Fruit fly (Drosophila melanogaster) whole organism, embryonic: ENCODE measurements around the gene CG7985.

Source experiments
- Adf1 ChIP-seq: fragments of 200-800 bp; sonication (Bioruptor generic); IDR thresholded peaks from 2 replicates; pipeline ENCODE4 v1.3.6; 2022; ENCODE audit warnings: missing biosample characterization, missing genetic modification characterization
- Awh ChIP-seq: fragments of 200-800 bp; sonication (Bioruptor generic); IDR thresholded peaks from 2 replicates; pipeline ENCODE4, ENCODE4 v1.3.6; 2022; ENCODE audit warnings: missing biosample characterization, missing genetic modification characterization
- Blimp-1 ChIP-seq: fragments of 200-800 bp; sonication (Bioruptor generic); optimal IDR thresholded peaks from 3 replicates; lab custom pipeline; 2018; ENCODE audit warnings: missing biosample characterization, missing genetic modification characterization, mild to moderate bottlenecking, moderate library complexity, missing genetic modification reagents
- CG11093 ChIP-seq: fragments of 200-800 bp; sonication (Bioruptor generic); IDR thresholded peaks from 3 replicates; pipeline ENCODE4 v1.3.6; 2022; ENCODE audit warnings: missing biosample characterization, missing genetic modification characterization
- CG12769 ChIP-seq: fragments of 200-800 bp; sonication (Bioruptor generic); optimal IDR thresholded peaks from 2 replicates; lab custom pipeline; 2019; ENCODE audit warnings: missing biosample characterization, mild to moderate bottlenecking, missing genetic modification characterization, moderate library complexity
- CG13894 ChIP-seq: fragments of 200-800 bp; sonication (Bioruptor generic); optimal IDR thresholded peaks from 3 replicates; lab custom pipeline; 2018; ENCODE audit warnings: missing biosample characterization, mild to moderate bottlenecking, missing genetic modification characterization, moderate library complexity
- CG15696 ChIP-seq: fragments of 200-800 bp; sonication (Bioruptor generic); optimal IDR thresholded peaks from 2 replicates; lab custom pipeline; 2019; ENCODE audit warnings: missing biosample characterization, mild to moderate bottlenecking, missing genetic modification characterization, moderate library complexity
- CG18476 ChIP-seq: fragments of 200-800 bp; sonication (Bioruptor generic); optimal IDR thresholded peaks from 2 replicates; lab custom pipeline; 2016; ENCODE audit warnings: missing biosample characterization, mild to moderate bottlenecking, missing genetic modification characterization
- CG33557 ChIP-seq: fragments of 200-800 bp; sonication (Bioruptor generic); optimal IDR thresholded peaks from 2 replicates; lab custom pipeline; 2019; ENCODE audit warnings: missing biosample characterization, mild to moderate bottlenecking, missing genetic modification characterization, moderate library complexity
- CG34224 ChIP-seq: fragments of 200-800 bp; sonication (Bioruptor generic); IDR thresholded peaks from 3 replicates; pipeline ENCODE4 v1.3.6; 2022; ENCODE audit warnings: missing biosample characterization, missing genetic modification characterization; ENCODE audit not compliant: partially characterized antibody
- CG4360 ChIP-seq: fragments of 200-800 bp; sonication (Bioruptor generic); IDR thresholded peaks from 2 replicates; pipeline ENCODE4 v1.3.6; 2022; ENCODE audit warnings: missing biosample characterization, missing genetic modification characterization
- CG5180 ChIP-seq: fragments of 200-800 bp; sonication (Bioruptor generic); optimal IDR thresholded peaks from 3 replicates; lab custom pipeline; 2017; ENCODE audit warnings: missing biosample characterization, missing genetic modification characterization, mild to moderate bottlenecking, moderate library complexity, missing genetic modification reagents
- CG5953 ChIP-seq: fragments of 200-800 bp; sonication (Bioruptor generic); IDR thresholded peaks from 2 replicates; pipeline ENCODE4 v1.3.6; 2022; ENCODE audit warnings: missing biosample characterization, missing genetic modification characterization
- CG6683 ChIP-seq: fragments of 200-800 bp; sonication (Bioruptor generic); optimal IDR thresholded peaks from 2 replicates; lab custom pipeline; 2017; ENCODE audit warnings: missing biosample characterization, mild to moderate bottlenecking, missing genetic modification characterization, missing genetic modification reagents
- CG6765 ChIP-seq: fragments of 200-800 bp; sonication (Bioruptor generic); optimal IDR thresholded peaks from 3 replicates; lab custom pipeline; 2017; ENCODE audit warnings: missing biosample characterization, mild to moderate bottlenecking, missing genetic modification characterization
- CG8290 ChIP-seq, 3 experiments: fragments of 200-800 bp; sonication (Bioruptor generic); optimal IDR thresholded peaks; 2 replicates each; lab custom pipeline; 2016 to 2019; ENCODE audit warnings: missing biosample characterization in 3 of 3, missing genetic modification characterization in 3 of 3, mild to moderate bottlenecking in 2 of 3, moderate library complexity in 1 of 3
- D19A ChIP-seq: fragments of 200-800 bp; optimal IDR thresholded peaks from 3 replicates; lab custom pipeline; 2019; ENCODE audit warnings: missing biosample characterization, mild to moderate bottlenecking, missing genetic modification characterization, moderate library complexity
- Deaf1 ChIP-seq: fragments of 200-800 bp; optimal IDR thresholded peaks from 3 replicates; lab custom pipeline; 2019; ENCODE audit warnings: missing biosample characterization, mild to moderate bottlenecking, missing genetic modification characterization, moderate library complexity
- Dll ChIP-seq: fragments of 200-800 bp; sonication (Bioruptor generic); IDR thresholded peaks from 4 replicates; pipeline ENCODE4 v1.3.6; 2022; ENCODE audit warnings: missing biosample characterization, missing genetic modification characterization; ENCODE audit not compliant: partially characterized antibody
- Dp ChIP-seq: fragments of 200-800 bp; sonication (Bioruptor generic); optimal IDR thresholded peaks from 2 replicates; lab custom pipeline; 2018; ENCODE audit warnings: missing biosample characterization, mild to moderate bottlenecking, missing genetic modification characterization, moderate library complexity
- GATAe ChIP-seq: fragments of 200-800 bp; sonication (Bioruptor generic); conservative IDR thresholded peaks from 2 replicates; pipeline ENCODE4 v1.3.6; 2022; ENCODE audit warnings: missing biosample characterization, missing genetic modification characterization
- Gsc ChIP-seq: fragments of 200-800 bp; sonication (Bioruptor generic); IDR thresholded peaks from 2 replicates; pipeline ENCODE4 v1.3.6; 2022; ENCODE audit warnings: missing biosample characterization, missing genetic modification characterization
- HLHmδ ChIP-seq: fragments of 200-800 bp; sonication (Bioruptor generic); optimal IDR thresholded peaks from 2 replicates; lab custom pipeline; 2018; ENCODE audit warnings: missing biosample characterization, mild to moderate bottlenecking, missing genetic modification characterization, moderate library complexity
- Mrtf ChIP-seq: fragments of 200-800 bp; sonication (Bioruptor generic); IDR thresholded peaks from 3 replicates; pipeline ENCODE4 v1.3.6; 2022; ENCODE audit warnings: missing biosample characterization, missing genetic modification characterization
- Oaz ChIP-seq: fragments of 200-800 bp; sonication (Bioruptor generic); IDR thresholded peaks from 2 replicates; pipeline ENCODE4 v1.3.6; 2022; ENCODE audit warnings: missing biosample characterization, missing genetic modification characterization
- Oli ChIP-seq: fragments of 200-800 bp; sonication (Bioruptor generic); optimal IDR thresholded peaks from 2 replicates; lab custom pipeline; 2018; ENCODE audit warnings: missing biosample characterization, mild to moderate bottlenecking, missing genetic modification characterization, moderate library complexity
- Pdp1 ChIP-seq, 2 experiments: fragments of 200-800 bp; sonication (Bioruptor generic); optimal IDR thresholded peaks; 3 replicates each; lab custom pipeline; 2016; ENCODE audit warnings: missing biosample characterization in 2 of 2, missing genetic modification characterization in 2 of 2, mild to moderate bottlenecking in 1 of 2, moderate library complexity in 1 of 2
- Six4 ChIP-seq: fragments of 200-800 bp; sonication (Bioruptor generic); optimal IDR thresholded peaks from 2 replicates; lab custom pipeline; 2016; ENCODE audit warnings: missing biosample characterization, missing genetic modification characterization
- Sox100B ChIP-seq: fragments of 200-800 bp; sonication (Bioruptor generic); optimal IDR thresholded peaks from 3 replicates; lab custom pipeline; 2018; ENCODE audit warnings: missing biosample characterization, mild to moderate bottlenecking, missing genetic modification characterization
- Ssrp ChIP-seq: fragments of 200-800 bp; sonication (Bioruptor generic); optimal IDR thresholded peaks from 2 replicates; lab custom pipeline; 2018; ENCODE audit warnings: missing biosample characterization, mild to moderate bottlenecking, missing genetic modification characterization, moderate library complexity
- br ChIP-seq: fragments of >200 bp; optimal IDR thresholded peaks from 2 replicates; lab custom pipeline; 2017
- chn ChIP-seq: fragments of 200-800 bp; sonication (Bioruptor generic); optimal IDR thresholded peaks from 2 replicates; lab custom pipeline; 2016; ENCODE audit warnings: missing biosample characterization, missing genetic modification characterization
- dysf ChIP-seq: fragments of 200-800 bp; sonication (Bioruptor generic); IDR thresholded peaks from 3 replicates; pipeline ENCODE4 v1.3.6; 2022; ENCODE audit warnings: missing biosample characterization, missing genetic modification characterization
- gcm2 ChIP-seq: fragments of 200-800 bp; sonication (Bioruptor generic); optimal IDR thresholded peaks from 2 replicates; lab custom pipeline; 2016; ENCODE audit warnings: missing biosample characterization, missing genetic modification characterization
- gfzf ChIP-seq: fragments of 200-800 bp; sonication (Bioruptor generic); optimal IDR thresholded peaks from 2 replicates; lab custom pipeline; 2016; ENCODE audit warnings: missing biosample characterization, mild to moderate bottlenecking, missing genetic modification characterization, moderate library complexity
- grau ChIP-seq: fragments of 200-800 bp; optimal IDR thresholded peaks from 3 replicates; lab custom pipeline; 2019; ENCODE audit warnings: missing biosample characterization, mild to moderate bottlenecking, missing genetic modification characterization, moderate library complexity
- lmd ChIP-seq: fragments of 200-800 bp; sonication (Bioruptor generic); IDR thresholded peaks from 2 replicates; pipeline ENCODE4 v1.3.6; 2022; ENCODE audit warnings: missing biosample characterization, missing genetic modification characterization
- lola ChIP-seq, 3 experiments: fragments of >200 bp in 2 of 3; fragments of 200-800 bp in 1 of 3; sonication (Bioruptor generic) in 1 of 3; optimal IDR thresholded peaks; 2 replicates each; lab custom pipeline; 2017 to 2019; ENCODE audit warnings: missing biosample characterization in 3 of 3, missing genetic modification characterization in 3 of 3, mild to moderate bottlenecking in 1 of 3, moderate library complexity in 1 of 3
- mld ChIP-seq: fragments of 200-800 bp; sonication (Bioruptor generic); IDR thresholded peaks from 3 replicates; pipeline ENCODE4 v1.3.6; 2022; ENCODE audit warnings: missing biosample characterization, missing genetic modification characterization; ENCODE audit not compliant: partially characterized antibody
- nau ChIP-seq: fragments of 200-800 bp; sonication (Bioruptor generic); optimal IDR thresholded peaks from 3 replicates; lab custom pipeline; 2017; ENCODE audit warnings: missing biosample characterization, mild to moderate bottlenecking, missing genetic modification characterization, missing genetic modification reagents
- otp ChIP-seq: fragments of 200-800 bp; sonication (Bioruptor generic); IDR thresholded peaks from 3 replicates; pipeline ENCODE4, ENCODE4 v1.3.6; 2022; ENCODE audit warnings: missing biosample characterization, missing genetic modification characterization
- pan ChIP-seq, 4 experiments: fragments of >200 bp in 3 of 4; fragments of 200-800 bp in 1 of 4; sonication (Bioruptor generic) in 1 of 4; optimal IDR thresholded peaks in 3 of 4; IDR thresholded peaks in 1 of 4; 2 replicates each; pipeline versions ENCODE4 v1.3.6 to Lab custom; 2017 to 2022; ENCODE audit warnings: missing biosample characterization in 2 of 4, missing genetic modification characterization in 2 of 4, mixed read lengths in 1 of 4
- salm ChIP-seq: fragments of 200-800 bp; sonication (Bioruptor generic); optimal IDR thresholded peaks from 2 replicates; lab custom pipeline; 2018; ENCODE audit warnings: missing biosample characterization, mild to moderate bottlenecking, missing genetic modification characterization
- sens-2 ChIP-seq: fragments of 200-800 bp; sonication (Bioruptor generic); IDR thresholded peaks from 2 replicates; pipeline ENCODE4 v1.3.6; 2022; ENCODE audit warnings: missing biosample characterization, missing genetic modification characterization
- sisA ChIP-seq: fragments of 200-800 bp; sonication (Bioruptor generic); IDR thresholded peaks from 2 replicates; pipeline ENCODE4 v1.3.6; 2022; ENCODE audit warnings: missing biosample characterization, missing genetic modification characterization
- slou ChIP-seq: fragments of 200-800 bp; sonication (Bioruptor generic); optimal IDR thresholded peaks from 3 replicates; lab custom pipeline; 2016; ENCODE audit warnings: missing biosample characterization, missing genetic modification characterization
- trem ChIP-seq: fragments of 200-800 bp; optimal IDR thresholded peaks from 3 replicates; lab custom pipeline; 2019; ENCODE audit warnings: missing biosample characterization, mild to moderate bottlenecking, missing genetic modification characterization, moderate library complexity
- zfh2 ChIP-seq: fragments of 200-800 bp; sonication (Bioruptor generic); optimal IDR thresholded peaks from 2 replicates; lab custom pipeline; 2016; ENCODE audit warnings: missing biosample characterization, missing genetic modification characterization

Gene CG7985

DNA sequence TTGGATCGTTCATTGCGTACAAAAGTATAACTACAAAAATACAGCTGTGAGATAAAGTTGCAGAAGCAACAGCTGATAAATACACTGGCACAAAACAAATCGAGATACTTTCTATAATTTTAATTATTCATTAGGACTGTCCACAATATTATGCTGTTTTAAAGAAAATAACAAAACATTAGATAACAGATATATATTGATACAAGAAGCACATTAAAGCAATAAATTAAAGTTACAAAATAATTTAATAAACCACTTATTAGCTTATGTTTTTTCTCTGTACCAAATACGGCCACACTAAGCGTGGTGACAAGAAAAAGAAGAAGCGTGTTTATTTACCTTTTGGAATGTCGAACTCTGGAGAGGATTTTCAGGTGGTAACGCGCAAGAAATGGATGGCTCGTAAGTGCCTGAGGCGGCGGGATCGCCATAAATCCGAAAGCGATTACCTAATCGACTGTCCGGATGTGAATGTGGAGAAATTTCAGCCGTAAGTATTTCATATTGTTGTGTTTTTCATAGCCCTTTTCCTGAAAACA, 20.6 kb downstream of the CG7985 start, which contains the start of the genes CG7988 and CG7183 (continued):
- TF ChIP-seq mld (GFP tag; lab: Robert Waterston, UW) (no peak), nau (GFP tag; lab: Kevin White, UChicago) (no peak), CG4360 (GFP tag; lab: Robert Waterston, UW) (peak; percentile 87), GATAe (GFP tag; lab: Robert Waterston, UW) (peak; percentile 92), Sox100B (peak; percentile 97), CG15696 (tag; lab: Kevin White, UChicago) (peak; percentile 97), br (lab: Kevin White, UChicago) (no peak), Dll (peak; percentile 48; the same call in 1 of the 4 replicates), Adf1 (peak; percentile 86), D19A (peak; percentile 95), Dp (GFP tag; lab: Kevin White, UChicago) (peak; percentile 22), zfh2 (peak; percentile 91), Blimp-1 (peak; percentile 97), dysf (peak; percentile 99), lmd (GFP tag; lab: Robert Waterston, UW) (peak; percentile 99), chn (peak; percentile 96), grau (tag; lab: Kevin White, UChicago) (peak; percentile 98), Mrtf (GFP tag; lab: Robert Waterston, UW) (peak; percentile 97), CG8290 (GFP tag; optimal IDR thresholded peaks at IDR 0.05; lab: Kevin White, UChicago) (peak; percentile 98), CG8290 (tag; optimal IDR thresholded peaks at IDR 0.05; lab: Kevin White, UChicago) (peak in 1 of 2 experiments; percentile 83), CG34224 (no peak), Oaz (GFP tag; lab: Robert Waterston, UW) (peak; percentile 95), sisA (GFP tag; lab: Robert Waterston, UW) (peak; percentile 98), trem (tag; lab: Kevin White, UChicago) (peak; percentile 97), pan (optimal IDR thresholded peaks at IDR 0.05; lab: Kevin White, UChicago) (no peak), pan (GFP tag; optimal IDR thresholded peaks at IDR 0.05 in 1 of 2, IDR thresholded peaks at IDR 0.05 in 1 of 2) (peak in 1 of 2 experiments; percentile 99), CG13894 (tag; lab: Kevin White, UChicago) (peak; percentile 95), lola (GFP tag; optimal IDR thresholded peaks at IDR 0.05; lab: Kevin White, UChicago) (peak in 1 of 3 experiments; percentile 99), Awh (GFP tag; lab: Robert Waterston, UW) (peak; percentile 98), gfzf (GFP tag; lab: Kevin White, UChicago) (peak; percentile 56), Gsc (peak; percentile 95), CG18476 (GFP tag; lab: Kevin White, UChicago) (peak; percentile 96), CG12769 (tag; lab: Kevin White, UChicago) (peak; percentile 96), CG11093 (GFP tag; lab: Robert Waterston, UW) (peak; percentile 98), Oli (tag; lab: Kevin White, UChicago) (peak; percentile 98), CG6765 (GFP tag; lab: Kevin White, UChicago) (peak; percentile 87), HLHmδ (no peak), CG6683 (peak; percentile 85), CG5180 (peak; percentile 75), Ssrp (tag; lab: Kevin White, UChicago) (peak; percentile 99), Deaf1 (peak; percentile 84), CG5953 (peak; percentile 93), gcm2 (peak; percentile 84), slou (GFP tag; lab: Kevin White, UChicago) (peak; percentile 92), otp (GFP tag; lab: Robert Waterston, UW) (peak; percentile 97), CG33557 (GFP tag; lab: Kevin White, UChicago) (peak; percentile 97), Pdp1 (GFP tag; optimal IDR thresholded peaks at IDR 0.05; lab: Kevin White, UChicago) (peak; percentile 94 to 95), Six4 (GFP tag; lab: Kevin White, UChicago) (peak; percentile 97), salm (tag; lab: Kevin White, UChicago) (peak; percentile 97), sens-2 (GFP tag; lab: Robert Waterston, UW) (peak; percentile 93)
